Fruit fly (Drosophila melanogaster) whole organism: ENCODE results near the gene CG32537.

Experiments
- CG8478 ChIP-seq: fragments of >200 bp; optimal IDR thresholded peaks from 2 replicates; lab custom pipeline; 2018; ENCODE audit warnings: inconsistent platforms
- Dll ChIP-seq: fragments of >200 bp; optimal IDR thresholded peaks from 2 replicates; lab custom pipeline; 2017
- EcR ChIP-seq, 2 experiments: fragments of >200 bp; optimal IDR thresholded peaks; 2 replicates each; lab custom pipeline; 2017; ENCODE audit warnings: missing biosample characterization in 2 of 2, missing genetic modification characterization in 2 of 2, missing genetic modification reagents in 2 of 2
- pan ChIP-seq: fragments of >200 bp; optimal IDR thresholded peaks from 2 replicates; lab custom pipeline; 2017
- psq ChIP-seq: fragments of >200 bp; optimal IDR thresholded peaks from 2 replicates; lab custom pipeline; 2017
- usp ChIP-seq: fragments of >200 bp; optimal IDR thresholded peaks from 2 replicates; lab custom pipeline; 2017; ENCODE audit warnings: missing biosample characterization, missing genetic modification characterization, mixed read lengths

The CG32537 gene

DNA sequence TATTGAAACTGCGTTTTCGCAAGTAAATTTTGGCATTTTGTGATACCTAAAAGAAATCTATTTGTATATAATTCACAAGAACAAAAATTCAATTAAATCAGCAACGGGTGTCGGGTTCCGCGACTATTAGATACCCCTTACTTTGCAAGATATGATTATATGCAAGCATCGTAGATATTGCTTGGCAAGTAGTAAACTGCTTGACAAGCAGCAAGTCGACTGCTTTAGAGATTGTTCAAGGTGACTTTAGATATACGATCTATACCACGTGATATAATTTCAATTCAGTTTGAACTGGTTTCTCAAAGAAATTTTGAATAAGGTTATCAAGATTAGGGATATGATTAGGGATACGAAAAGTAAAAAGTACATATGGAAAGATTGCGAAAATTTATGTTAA, 2.1 kb upstream of the CG32537 start:
- TF ChIP-seq Dll: no peak
- TF ChIP-seq usp (GFP tag; lab: Kevin White, UChicago): no peak
- TF ChIP-seq psq (lab: Kevin White, UChicago): no peak
- TF ChIP-seq pan (lab: Kevin White, UChicago): no peak
- no peak for TF ChIP-seq CG8478 (lab: Kevin White, UChicago)
- no peak for TF ChIP-seq EcR (GFP tag; optimal IDR thresholded peaks at IDR 0.05; lab: Kevin White, UChicago)

DNA sequence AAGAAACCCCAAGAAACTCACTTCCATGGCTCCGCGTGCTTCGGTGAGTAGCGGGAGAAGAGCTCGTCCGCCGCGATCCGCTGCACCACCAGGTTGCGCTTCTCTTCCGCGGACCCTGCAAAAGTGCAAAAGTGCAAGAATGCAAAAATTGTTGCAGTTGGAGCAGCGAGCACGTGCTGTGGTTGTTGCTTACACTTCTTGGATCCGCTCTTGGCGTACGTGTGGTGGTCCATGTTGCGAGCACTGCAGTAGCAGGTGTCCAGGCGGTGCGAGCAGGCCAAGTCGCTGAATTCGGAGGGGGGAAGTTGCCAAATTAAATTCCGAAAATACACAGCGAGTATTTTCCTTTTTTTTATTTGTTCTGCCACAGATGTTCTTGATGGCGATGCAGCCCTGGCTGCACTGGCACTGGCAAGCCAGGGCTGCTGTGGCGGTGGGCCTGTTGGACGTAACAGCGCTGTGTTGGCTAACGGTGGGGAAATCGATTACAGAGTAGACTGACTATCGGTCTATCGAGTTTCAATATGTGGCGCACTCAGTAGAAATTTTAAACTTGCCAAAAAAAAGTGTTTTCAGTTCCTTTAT, 7.8 kb downstream of the CG32537 start, which contains the start of gene CG8010:
TSS of gene CG8010 (minus strand) at position 413 of the 585 bp plus-strand sequence.
- TF ChIP-seq CG8478 (lab: Kevin White, UChicago): no peak
- no peak for TF ChIP-seq EcR (GFP tag; optimal IDR thresholded peaks at IDR 0.05; lab: Kevin White, UChicago)
- no peak for TF ChIP-seq psq (lab: Kevin White, UChicago)
- TF ChIP-seq Dll: no peak
- TF ChIP-seq pan (lab: Kevin White, UChicago): no peak
- no peak for TF ChIP-seq usp (GFP tag; lab: Kevin White, UChicago)

DNA sequence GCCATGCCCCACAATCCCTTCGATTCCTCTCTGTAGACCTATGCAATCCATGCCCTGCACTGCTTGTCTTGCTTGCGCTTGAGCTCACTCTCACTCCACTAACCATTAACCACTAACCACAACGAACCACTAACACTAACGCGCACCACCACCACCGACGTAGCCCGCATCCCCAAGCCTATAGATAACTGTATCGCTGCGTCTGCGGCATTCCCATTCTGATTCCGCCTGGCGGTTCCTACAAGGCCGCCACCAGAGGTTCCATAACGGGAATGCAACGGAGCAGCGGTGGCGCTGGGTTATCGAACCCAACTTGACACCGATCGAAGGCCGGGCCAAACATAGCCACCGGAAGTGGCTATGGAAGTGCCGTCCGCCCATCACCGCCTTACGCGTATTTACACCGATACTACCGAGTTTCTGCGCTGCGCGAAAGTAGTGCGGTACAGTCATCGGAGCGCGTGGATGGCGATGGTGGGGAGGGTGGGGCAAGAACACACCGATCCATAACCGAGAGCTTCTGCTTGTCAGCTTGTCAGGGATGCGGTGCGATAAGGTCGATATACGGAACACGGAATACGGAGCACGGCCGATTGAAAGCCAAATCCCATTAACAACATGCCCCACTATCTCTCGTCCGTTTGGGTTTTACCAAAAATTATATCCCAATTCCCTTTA, 10.4 kb downstream of the CG32537 start:
- TF ChIP-seq CG8478 (lab: Kevin White, UChicago): no peak
- no peak for TF ChIP-seq psq (lab: Kevin White, UChicago)
- no peak for TF ChIP-seq EcR (GFP tag; optimal IDR thresholded peaks at IDR 0.05; lab: Kevin White, UChicago)
- no peak for TF ChIP-seq pan (lab: Kevin White, UChicago)
- TF ChIP-seq usp (GFP tag; lab: Kevin White, UChicago): no peak
- no peak for TF ChIP-seq Dll

DNA sequence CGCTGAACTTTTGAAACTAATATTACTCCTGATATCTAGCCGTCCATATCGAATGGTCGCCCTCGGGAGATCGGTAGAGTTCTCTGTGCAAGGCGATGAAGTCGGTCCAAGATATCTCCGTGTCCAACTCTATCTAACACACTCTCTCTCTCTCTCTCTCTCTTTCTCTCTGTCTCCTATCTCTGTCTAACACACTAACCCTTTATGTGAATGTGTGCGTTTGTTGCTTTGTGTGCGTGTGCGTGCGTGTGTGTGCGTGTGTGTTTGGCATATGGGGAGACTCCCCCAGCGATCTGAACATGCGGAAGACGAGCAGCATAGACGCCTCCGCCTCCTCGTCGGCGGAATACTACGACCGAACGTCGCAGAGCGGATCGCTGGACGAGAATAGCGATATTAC, 11.9 kb downstream of the CG32537 start:
- TF ChIP-seq Dll (no peak), EcR (GFP tag; optimal IDR thresholded peaks at IDR 0.05; lab: Kevin White, UChicago) (no peak), CG8478 (lab: Kevin White, UChicago) (no peak), pan (lab: Kevin White, UChicago) (no peak), psq (lab: Kevin White, UChicago) (no peak), usp (GFP tag; lab: Kevin White, UChicago) (no peak)

DNA sequence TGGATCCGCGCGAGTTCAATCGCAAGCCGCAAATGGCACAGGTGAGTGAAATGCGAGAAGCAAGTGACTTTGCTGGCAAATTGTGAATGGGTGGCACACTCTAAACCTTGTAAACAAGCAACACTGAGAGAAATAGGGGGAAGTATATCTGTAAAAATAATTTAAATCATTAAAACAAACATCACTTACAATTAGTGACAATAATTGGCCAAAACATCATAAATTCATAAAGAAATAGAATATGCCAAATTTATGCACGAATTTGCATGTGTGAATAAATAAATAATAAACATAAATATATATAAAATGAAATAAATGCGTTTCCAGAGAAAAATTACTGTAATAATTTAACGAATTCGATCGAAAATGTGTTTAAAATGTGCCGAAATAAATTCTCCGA, 13.8 kb downstream of the CG32537 start:
- TF ChIP-seq EcR (GFP tag; optimal IDR thresholded peaks at IDR 0.05; lab: Kevin White, UChicago) (no peak), psq (lab: Kevin White, UChicago) (no peak), usp (GFP tag; lab: Kevin White, UChicago) (no peak), pan (lab: Kevin White, UChicago) (no peak), Dll (no peak), CG8478 (lab: Kevin White, UChicago) (no peak)

DNA sequence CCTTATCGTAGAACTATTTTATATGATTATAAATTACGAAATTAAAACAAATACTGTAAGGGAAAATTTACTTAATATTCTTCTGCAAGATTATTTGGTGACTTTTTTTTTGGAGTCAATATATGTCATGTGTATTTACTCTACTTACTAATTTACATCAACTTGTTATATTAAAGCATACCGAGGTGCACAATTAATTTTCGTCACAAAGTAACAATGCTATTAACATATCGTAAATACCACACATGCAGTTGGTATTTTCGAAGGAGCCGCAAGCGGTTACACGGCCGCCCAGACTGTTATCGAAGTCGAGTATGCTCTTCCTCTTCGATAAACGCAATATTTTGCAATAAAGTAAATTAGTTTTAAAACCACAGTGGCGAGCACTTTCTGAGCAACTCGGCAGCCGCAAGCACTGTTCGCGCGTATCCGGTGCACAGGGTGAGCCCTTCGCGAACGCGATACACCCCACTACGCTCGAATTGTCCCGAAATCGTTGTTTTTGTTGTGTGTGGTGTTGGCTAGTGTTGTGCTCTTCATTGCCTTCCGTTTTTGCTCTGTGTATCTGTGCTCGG, 14.7 kb downstream of the CG32537 start, which contains the start of gene Vav:
TSS of gene Vav (plus strand) at position 293 of the 575 bp plus-strand sequence.
- TF ChIP-seq psq (lab: Kevin White, UChicago): no peak
- no peak for TF ChIP-seq usp (GFP tag; lab: Kevin White, UChicago)
- TF ChIP-seq EcR (GFP tag; optimal IDR thresholded peaks at IDR 0.05; lab: Kevin White, UChicago): no peak
- TF ChIP-seq pan (lab: Kevin White, UChicago): no peak
- TF ChIP-seq CG8478 (lab: Kevin White, UChicago): no peak
- TF ChIP-seq Dll: no peak

DNA sequence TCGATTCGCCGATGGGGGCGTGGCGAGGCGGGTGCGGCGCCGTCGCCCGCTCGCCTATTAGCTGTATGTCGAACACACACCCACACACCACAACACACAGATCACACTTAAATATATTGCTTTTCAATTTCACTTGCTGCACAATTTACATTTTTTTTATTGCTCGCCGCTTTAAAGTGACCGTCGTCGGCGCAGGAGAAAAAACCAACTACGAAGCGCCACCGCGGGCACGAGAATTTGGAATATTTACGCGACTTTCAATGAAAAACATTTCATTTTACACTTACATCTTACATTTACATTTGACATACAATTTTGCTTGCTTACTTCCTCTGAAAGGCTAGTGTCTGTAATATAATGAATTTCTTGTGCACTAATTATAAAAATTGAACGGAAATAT, 15.3 kb downstream of the CG32537 start, which contains the start of gene rictor:
TSS of gene rictor (minus strand) at position 170 of the 400 bp plus-strand sequence.
- no peak for TF ChIP-seq Dll
- no peak for TF ChIP-seq CG8478 (lab: Kevin White, UChicago)
- TF ChIP-seq psq (lab: Kevin White, UChicago): no peak
- TF ChIP-seq pan (lab: Kevin White, UChicago): no peak
- no peak for TF ChIP-seq usp (GFP tag; lab: Kevin White, UChicago)
- TF ChIP-seq EcR (GFP tag; optimal IDR thresholded peaks at IDR 0.05; lab: Kevin White, UChicago): no peak

DNA sequence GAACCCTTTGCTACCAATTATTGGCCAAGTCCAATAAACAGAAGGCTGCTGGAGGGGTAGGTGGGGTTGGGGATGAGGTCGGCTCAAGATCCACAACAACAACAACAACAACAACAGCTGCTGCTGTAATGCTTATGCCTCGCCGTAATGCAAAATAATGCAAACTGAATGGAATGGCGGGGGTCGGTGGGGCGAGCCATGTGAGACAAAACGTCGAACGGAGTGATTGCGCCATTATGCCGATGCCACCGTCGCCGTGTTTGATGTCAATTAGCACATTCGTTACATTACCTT, 15.7 kb downstream of the CG32537 start:
- TF ChIP-seq Dll (peak; percentile 4), usp (GFP tag; lab: Kevin White, UChicago) (no peak)

DNA sequence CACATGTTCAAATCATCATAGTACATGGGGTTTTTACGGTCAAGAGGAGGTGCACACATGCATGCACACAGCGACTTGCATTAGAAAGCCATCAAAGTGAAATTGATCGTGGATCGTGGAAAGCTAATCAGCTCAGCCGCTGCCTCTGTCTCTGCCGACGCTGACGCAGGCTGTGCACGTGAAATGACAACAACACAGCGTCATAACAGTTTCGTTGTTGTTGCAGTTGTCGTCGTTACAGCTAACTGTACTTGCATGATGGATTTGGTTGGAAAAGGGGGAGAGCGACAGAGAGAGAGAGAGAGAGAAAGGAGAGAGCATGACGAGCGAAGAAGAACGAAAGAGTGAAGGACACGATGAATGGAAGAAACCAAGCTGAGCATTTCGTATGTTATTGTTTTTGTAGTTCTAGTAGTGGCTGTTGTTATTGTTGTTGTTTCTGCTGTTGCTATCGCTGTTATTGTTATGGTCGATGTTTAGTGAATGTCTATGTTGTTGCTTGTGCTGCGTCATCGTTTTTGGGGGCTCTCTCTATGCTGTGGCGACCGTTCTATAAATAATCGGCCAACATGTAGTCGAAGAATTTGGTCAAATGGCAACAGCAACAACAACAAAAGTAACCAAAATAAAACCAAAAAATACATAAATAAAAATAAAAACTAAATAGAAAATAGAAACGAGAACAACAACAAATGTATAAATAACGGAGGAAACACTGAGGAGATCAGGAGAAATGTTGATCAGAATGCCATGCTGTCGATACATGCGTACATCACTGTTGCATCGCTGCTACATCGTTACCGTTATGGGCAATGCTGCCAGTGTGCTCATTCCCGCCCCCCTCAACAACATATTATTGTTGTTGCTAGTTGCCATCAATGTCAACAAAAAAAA, 16.3 kb downstream of the CG32537 start:
- no peak for TF ChIP-seq psq (lab: Kevin White, UChicago)
- no peak for TF ChIP-seq CG8478 (lab: Kevin White, UChicago)
- TF ChIP-seq EcR (GFP tag; optimal IDR thresholded peaks at IDR 0.05; lab: Kevin White, UChicago): no peak
- TF ChIP-seq usp (GFP tag; lab: Kevin White, UChicago): no peak
- TF ChIP-seq pan (lab: Kevin White, UChicago): no peak
- no peak for TF ChIP-seq Dll

DNA sequence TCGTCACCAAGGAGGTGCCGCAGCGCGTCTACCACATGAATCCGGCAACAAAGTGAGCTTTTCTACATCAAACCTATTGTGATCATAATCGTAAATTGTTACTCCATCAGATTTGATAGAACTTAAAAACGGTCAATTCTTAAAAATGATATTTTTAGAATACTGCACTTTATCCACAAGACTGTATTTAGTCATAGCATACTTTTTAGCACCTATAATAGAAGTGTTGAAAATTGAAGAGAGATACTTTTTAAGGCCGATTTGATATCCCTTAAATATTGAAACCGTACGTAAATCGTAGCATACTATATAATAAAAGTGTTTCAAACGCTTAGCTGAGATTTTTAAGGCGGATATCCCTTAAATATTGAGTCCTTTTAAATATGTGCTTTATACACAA, 26.2 kb downstream of the CG32537 start:
- TF ChIP-seq CG8478 (lab: Kevin White, UChicago): no peak
- TF ChIP-seq EcR (GFP tag; optimal IDR thresholded peaks at IDR 0.05; lab: Kevin White, UChicago): no peak
- no peak for TF ChIP-seq psq (lab: Kevin White, UChicago)
- no peak for TF ChIP-seq pan (lab: Kevin White, UChicago)
- no peak for TF ChIP-seq Dll
- no peak for TF ChIP-seq usp (GFP tag; lab: Kevin White, UChicago)

DNA sequence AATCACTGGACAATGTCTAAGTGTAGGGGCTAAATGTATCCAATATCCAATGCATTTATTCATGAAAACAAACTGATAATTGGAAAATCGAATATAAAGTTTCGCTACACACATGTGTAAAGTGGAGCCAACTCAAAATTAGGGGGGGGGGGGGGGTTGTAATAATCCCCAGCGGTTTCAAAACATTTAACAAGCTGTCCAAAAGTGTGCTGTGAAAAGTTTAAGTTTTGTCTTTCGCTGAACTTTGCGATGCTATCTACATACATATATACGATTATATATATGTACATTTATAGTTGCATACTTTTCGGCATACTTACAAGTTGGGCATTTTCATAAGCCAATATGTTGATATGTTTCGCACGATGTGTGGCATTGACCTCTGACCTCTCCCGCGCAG, 27.0 kb downstream of the CG32537 start:
- no peak for TF ChIP-seq psq (lab: Kevin White, UChicago)
